Fruit fly (Drosophila melanogaster) Kc167 (cell line): ENCODE data around the gene CG13833.

Experiments used
- Sin3A ChIP-seq: fragments of >200 bp; optimal IDR thresholded peaks from 2 replicates; lab custom pipeline; 2018; ENCODE audit warnings: missing external identifiers
- h ChIP-seq: fragments of >200 bp; optimal IDR thresholded peaks from 3 replicates; lab custom pipeline; 2018; ENCODE audit warnings: missing external identifiers
- psq ChIP-seq: fragments of >200 bp; optimal IDR thresholded peaks from 2 replicates; lab custom pipeline; 2017; ENCODE audit warnings: missing external identifiers

DNA sequence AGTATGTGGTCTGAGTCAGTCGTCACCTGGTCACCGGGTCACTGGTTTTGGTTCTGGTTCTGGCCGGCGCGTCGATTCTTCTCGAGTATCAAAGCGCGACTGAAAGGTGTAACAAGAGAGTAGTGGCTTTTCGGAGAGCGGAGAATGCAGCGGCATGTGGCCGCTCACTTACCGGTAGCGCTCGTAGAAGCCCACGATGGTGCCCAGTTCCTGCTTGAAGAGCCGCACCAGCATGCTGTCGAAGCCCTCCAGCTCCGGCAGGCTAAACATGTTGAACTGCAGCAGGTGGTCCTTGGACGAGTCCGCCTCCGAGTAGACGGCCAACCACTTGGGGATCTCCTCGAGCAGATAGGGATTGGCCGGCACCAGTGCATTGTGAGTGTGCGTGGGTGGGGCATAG lies 23.5 kb upstream of the CG13833 start, which contains the start of gene Ctns:
- TF ChIP-seq psq (no peak), h (lab: Kevin White, UChicago) (no peak), Sin3A (lab: Kevin White, UChicago) (no peak)
